Fruit fly (Drosophila melanogaster): ENCODE results near the gene CG44437.

Gene CG44437

DNA sequence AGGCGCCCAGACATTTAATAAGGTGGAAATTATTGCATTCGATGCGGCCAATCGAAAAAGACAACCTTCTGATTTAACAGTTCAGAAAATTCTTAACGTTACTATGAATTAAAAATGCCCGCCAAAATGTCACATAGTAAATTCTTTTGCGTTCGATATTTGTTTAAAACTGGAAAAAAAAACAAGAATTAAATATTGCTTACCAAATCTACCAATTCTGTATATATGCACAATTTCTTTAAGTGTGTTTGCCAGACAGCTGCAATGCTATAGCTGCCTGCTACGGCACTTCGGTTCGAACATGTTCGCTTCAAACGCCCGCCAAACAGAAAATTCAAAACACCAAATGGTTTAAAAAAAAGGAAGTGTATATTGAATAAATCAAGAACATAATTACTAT, 12.0 kb upstream of the CG44437 start (continued):
- TF ChIP-seq CG6276 (GFP tag; optimal IDR thresholded peaks at IDR 0.05) (peak; percentile 36), CG7368 (GFP tag; optimal IDR thresholded peaks at IDR 0.05) (peak; percentile 52), esn (GFP tag; optimal IDR thresholded peaks at IDR 0.05) (peak; percentile 74), Ets96B (tag; optimal IDR thresholded peaks at IDR 0.05) (peak; percentile 23), CG8319 (GFP tag; optimal IDR thresholded peaks at IDR 0.05) (peak; percentile 43), OdsH (GFP tag; optimal IDR thresholded peaks at IDR 0.05) (peak; percentile 74), CG34406 (GFP tag; optimal IDR thresholded peaks at IDR 0.05) (peak; percentile 46), CG6163 (GFP tag; IDR thresholded peaks at IDR 0.05) (peak; percentile 67), Sox102F (GFP tag; optimal IDR thresholded peaks at IDR 0.05) (peak; percentile 43), Hr38 (GFP tag; optimal IDR thresholded peaks at IDR 0.05) (no peak), CG8632 (GFP tag; optimal IDR thresholded peaks at IDR 0.05) (peak; percentile 37), Eip93F (GFP tag; optimal IDR thresholded peaks at IDR 0.05) (no peak)

- peak; percentile 28 for TF ChIP-seq Eip78C (GFP tag)
- TF ChIP-seq esn (GFP tag; optimal IDR thresholded peaks at IDR 0.05) = no peak
Observed at dm6 chrX:13212138-13212481, 10.0 kb upstream of the CG44437 start, which contains the start of gene REG. TSS of gene REG (plus strand) at chrX:13212325.

dm6 chrX:13211357-13212137, 9.5 kb upstream of the CG44437 start, which contains the start of gene sno:
TSS of gene sno (minus strand) at chrX:13211674.
- no peak for TF ChIP-seq CG11902 (GFP tag; optimal IDR thresholded peaks at IDR 0.05)
- peak; percentile 39 for TF ChIP-seq svp (GFP tag)
- peak; percentile 7 for TF ChIP-seq CG10631 (GFP tag; optimal IDR thresholded peaks at IDR 0.05)
- TF ChIP-seq vri (GFP tag; optimal IDR thresholded peaks at IDR 0.05) = peak; percentile 61
- peak; percentile 40 for TF ChIP-seq Eip78C (GFP tag)
- TF ChIP-seq ss (GFP tag; optimal IDR thresholded peaks at IDR 0.05) = no peak
- TF ChIP-seq CG15336 (GFP tag; IDR thresholded peaks at IDR 0.05) = peak; percentile 20; the same call in 1 of the 2 replicates
- TF ChIP-seq cyc (GFP tag; optimal IDR thresholded peaks at IDR 0.05) = no peak
- peak; percentile 23; the same call in 1 of the 3 replicates for TF ChIP-seq CG6163 (GFP tag; IDR thresholded peaks at IDR 0.05)
- peak; percentile 56 for TF ChIP-seq achi (GFP tag; optimal IDR thresholded peaks at IDR 0.05)

DNA sequence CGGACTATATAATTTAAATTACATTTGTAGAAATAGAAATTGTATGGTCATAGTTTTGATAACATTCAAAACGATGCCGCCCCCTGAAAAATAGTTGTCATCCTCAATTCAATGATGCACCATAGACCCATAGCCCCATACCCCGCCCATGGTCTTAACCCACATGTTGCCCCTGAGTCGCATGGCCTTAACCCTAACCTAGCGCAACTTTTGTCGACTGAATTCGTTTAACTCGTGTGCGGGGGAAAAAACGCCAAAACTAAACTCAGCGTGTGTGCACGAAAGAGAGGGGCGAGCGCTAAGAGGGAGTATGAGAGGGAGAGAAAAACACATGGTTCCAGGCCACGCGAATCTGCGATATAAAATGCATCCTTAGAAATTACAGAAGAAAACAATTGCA, 8.4 kb upstream of the CG44437 start:
- TF ChIP-seq acj6 (GFP tag; optimal IDR thresholded peaks at IDR 0.05) (no peak), CG32006 (GFP tag; optimal IDR thresholded peaks at IDR 0.05) (no peak), CG16779 (tag; optimal IDR thresholded peaks at IDR 0.05) (no peak), Ets96B (tag; optimal IDR thresholded peaks at IDR 0.05) (no peak), Eip78C (GFP tag) (no peak), OdsH (GFP tag; optimal IDR thresholded peaks at IDR 0.05) (no peak), fd85E (GFP tag; optimal IDR thresholded peaks at IDR 0.05) (no peak), svp (GFP tag) (no peak), CG6276 (GFP tag; optimal IDR thresholded peaks at IDR 0.05) (no peak), CG6792 (GFP tag; optimal IDR thresholded peaks at IDR 0.05) (no peak), Hr4 (GFP tag; optimal IDR thresholded peaks at IDR 0.05) (no peak), pdm3 (GFP tag; optimal IDR thresholded peaks at IDR 0.05) (no peak), spab (GFP tag; optimal IDR thresholded peaks at IDR 0.05) (no peak), CG6808 (GFP tag; optimal IDR thresholded peaks at IDR 0.05) (no peak), CG3032 (tag; optimal IDR thresholded peaks at IDR 0.05) (no peak), CG11762 (GFP tag; optimal IDR thresholded peaks at IDR 0.05; ENCODE audit: insufficient read depth) (no peak)

dm6 chrX:13209410-13209809, 7.3 kb upstream of the CG44437 start:
- no peak for TF ChIP-seq Sox14 (GFP tag; optimal IDR thresholded peaks at IDR 0.05)
- peak; percentile 19 for TF ChIP-seq dsx (GFP tag; optimal IDR thresholded peaks at IDR 0.05; ENCODE audit: poor library complexity, severe bottlenecking)
- no peak for TF ChIP-seq Sox102F (GFP tag; optimal IDR thresholded peaks at IDR 0.05)
- no peak for TF ChIP-seq Smox (GFP tag; optimal IDR thresholded peaks at IDR 0.05)
- TF ChIP-seq Lpt (GFP tag; optimal IDR thresholded peaks at IDR 0.05) = no peak
- TF ChIP-seq CG6276 (GFP tag; optimal IDR thresholded peaks at IDR 0.05) = no peak
- TF ChIP-seq Gug (GFP tag; IDR thresholded peaks at IDR 0.05) = no peak
- TF ChIP-seq ss (GFP tag; optimal IDR thresholded peaks at IDR 0.05) = peak; percentile 45 to 49
- no peak for TF ChIP-seq spab (GFP tag; optimal IDR thresholded peaks at IDR 0.05)
- no peak for TF ChIP-seq achi (GFP tag; optimal IDR thresholded peaks at IDR 0.05)
- peak; percentile 52 for TF ChIP-seq CG9139 (GFP tag; optimal IDR thresholded peaks at IDR 0.05)
- no peak for TF ChIP-seq CG10631 (GFP tag; optimal IDR thresholded peaks at IDR 0.05)
- TF ChIP-seq net (GFP tag; optimal IDR thresholded peaks at IDR 0.05) = no peak
- TF ChIP-seq CG32006 (GFP tag; optimal IDR thresholded peaks at IDR 0.05) = no peak
- TF ChIP-seq CG8119 (GFP tag; IDR thresholded peaks at IDR 0.05) = no peak
- peak; percentile 14 for TF ChIP-seq CG3032 (tag; optimal IDR thresholded peaks at IDR 0.05)
- peak; percentile 15 for TF ChIP-seq Eip78C (GFP tag)
- TF ChIP-seq topi (GFP tag; optimal IDR thresholded peaks at IDR 0.05) = no peak
- no peak for TF ChIP-seq Eip93F (GFP tag; optimal IDR thresholded peaks at IDR 0.05)
- no peak for TF ChIP-seq CG7368 (GFP tag; optimal IDR thresholded peaks at IDR 0.05)

Data from whole organism, prepupa.